Fruit fly (Drosophila melanogaster): Measurements from ENCODE around the gene Trpgamma.

Gene Trpgamma

dm6 chr2L:16676651-16677359 lies at the start of gene Trpgamma, which contains the start of gene her:
TSS of gene Trpgamma (minus strand) at chr2L:16676701.
TSS of gene her (plus strand) at chr2L:16677185.
- TF ChIP-seq CG12768 (GFP tag; optimal IDR thresholded peaks at IDR 0.05) (no peak), bab1 (GFP tag; optimal IDR thresholded peaks at IDR 0.05) (peak; percentile 70), ovo (GFP tag; optimal IDR thresholded peaks at IDR 0.05) (peak; percentile 15), tj (GFP tag; optimal IDR thresholded peaks at IDR 0.05) (peak; percentile 40), Clk (GFP tag; optimal IDR thresholded peaks at IDR 0.05) (no peak), toe (GFP tag; optimal IDR thresholded peaks at IDR 0.05) (no peak), CG33017 (tag; optimal IDR thresholded peaks at IDR 0.05) (no peak), CG7101 (tag; optimal IDR thresholded peaks at IDR 0.05) (peak; percentile 62), CG11617 (GFP tag; optimal IDR thresholded peaks at IDR 0.05) (no peak), CG14711 (tag; optimal IDR thresholded peaks at IDR 0.05) (peak; percentile 20), kay (GFP tag; ENCODE audit: borderline replicate concordance) (no peak), cic (GFP tag; optimal IDR thresholded peaks at IDR 0.05) (no peak), pad (GFP tag; optimal IDR thresholded peaks at IDR 0.05) (no peak), CG1620 (GFP tag; optimal IDR thresholded peaks at IDR 0.05) (peak; percentile 31), Mnt (GFP tag; optimal IDR thresholded peaks at IDR 0.05) (peak; percentile 26), CG5204 (GFP tag; optimal IDR thresholded peaks at IDR 0.05) (no peak), Hr96 (GFP tag; optimal IDR thresholded peaks at IDR 0.05) (peak; percentile 3), cnc (optimal IDR thresholded peaks at IDR 0.05) (no peak), Crg-1 (GFP tag; optimal IDR thresholded peaks at IDR 0.05) (peak; percentile 53), CG7045 (GFP tag; optimal IDR thresholded peaks at IDR 0.05) (no peak)

- TF ChIP-seq cnc (optimal IDR thresholded peaks at IDR 0.05), result no peak
- no peak for TF ChIP-seq Mnt (GFP tag; optimal IDR thresholded peaks at IDR 0.05)
- no peak for TF ChIP-seq CG7045 (GFP tag; optimal IDR thresholded peaks at IDR 0.05)
- no peak for TF ChIP-seq CG7101 (tag; optimal IDR thresholded peaks at IDR 0.05)
- TF ChIP-seq Crg-1 (GFP tag; optimal IDR thresholded peaks at IDR 0.05), result no peak
- peak; percentile 79 for TF ChIP-seq kay (GFP tag; ENCODE audit: borderline replicate concordance)
- no peak for TF ChIP-seq CG14711 (tag; optimal IDR thresholded peaks at IDR 0.05)
- no peak for TF ChIP-seq cic (GFP tag; optimal IDR thresholded peaks at IDR 0.05)
- no peak for TF ChIP-seq pad (GFP tag; optimal IDR thresholded peaks at IDR 0.05)
These were observed 46.1 kb upstream of the Trpgamma start for dm6 chr2L:16722596-16722995.

- TF ChIP-seq tj (GFP tag; optimal IDR thresholded peaks at IDR 0.05) (peak; percentile 81), cic (GFP tag; optimal IDR thresholded peaks at IDR 0.05) (peak; percentile 75), CG7101 (tag; optimal IDR thresholded peaks at IDR 0.05) (peak; percentile 93), CG7045 (GFP tag; optimal IDR thresholded peaks at IDR 0.05) (peak; percentile 97), bab1 (GFP tag; optimal IDR thresholded peaks at IDR 0.05) (peak; percentile 98), CG33017 (tag; optimal IDR thresholded peaks at IDR 0.05) (peak; percentile 94), CG11617 (GFP tag; optimal IDR thresholded peaks at IDR 0.05) (peak; percentile 96), cnc (optimal IDR thresholded peaks at IDR 0.05) (no peak), toe (GFP tag; optimal IDR thresholded peaks at IDR 0.05) (peak; percentile 95), kay (GFP tag; ENCODE audit: borderline replicate concordance) (peak; percentile 99), CG14711 (tag; optimal IDR thresholded peaks at IDR 0.05) (peak; percentile 95), Clk (GFP tag; optimal IDR thresholded peaks at IDR 0.05) (peak; percentile 86), pad (GFP tag; optimal IDR thresholded peaks at IDR 0.05) (peak; percentile 85), ovo (GFP tag; optimal IDR thresholded peaks at IDR 0.05) (peak; percentile 91), CG1620 (GFP tag; optimal IDR thresholded peaks at IDR 0.05) (peak; percentile 94), CG12768 (GFP tag; optimal IDR thresholded peaks at IDR 0.05) (peak; percentile 93), CG5204 (GFP tag; optimal IDR thresholded peaks at IDR 0.05) (peak; percentile 97), Crg-1 (GFP tag; optimal IDR thresholded peaks at IDR 0.05) (peak; percentile 84), Mnt (GFP tag; optimal IDR thresholded peaks at IDR 0.05) (peak; percentile 86), Hr96 (GFP tag; optimal IDR thresholded peaks at IDR 0.05) (peak; percentile 88)
These were observed 44.5 kb upstream of the Trpgamma start for dm6 chr2L:16720707-16721700.

- TF ChIP-seq Mnt (GFP tag; optimal IDR thresholded peaks at IDR 0.05) (peak; percentile 43), CG7045 (GFP tag; optimal IDR thresholded peaks at IDR 0.05) (no peak), kay (GFP tag; ENCODE audit: borderline replicate concordance) (peak; percentile 69), ovo (GFP tag; optimal IDR thresholded peaks at IDR 0.05) (peak; percentile 18), cic (GFP tag; optimal IDR thresholded peaks at IDR 0.05) (peak; percentile 73), Crg-1 (GFP tag; optimal IDR thresholded peaks at IDR 0.05) (peak; percentile 6), tj (GFP tag; optimal IDR thresholded peaks at IDR 0.05) (peak; percentile 52), CG14711 (tag; optimal IDR thresholded peaks at IDR 0.05) (peak; percentile 0), CG33017 (tag; optimal IDR thresholded peaks at IDR 0.05) (peak; percentile 27), CG7101 (tag; optimal IDR thresholded peaks at IDR 0.05) (peak; percentile 54), bab1 (GFP tag; optimal IDR thresholded peaks at IDR 0.05) (peak; percentile 69), CG1620 (GFP tag; optimal IDR thresholded peaks at IDR 0.05) (peak; percentile 47), Clk (GFP tag; optimal IDR thresholded peaks at IDR 0.05) (no peak), CG12768 (GFP tag; optimal IDR thresholded peaks at IDR 0.05) (no peak), toe (GFP tag; optimal IDR thresholded peaks at IDR 0.05) (no peak), Hr96 (GFP tag; optimal IDR thresholded peaks at IDR 0.05) (peak; percentile 25), cnc (optimal IDR thresholded peaks at IDR 0.05) (no peak), pad (GFP tag; optimal IDR thresholded peaks at IDR 0.05) (peak; percentile 86), CG5204 (GFP tag; optimal IDR thresholded peaks at IDR 0.05) (no peak), CG11617 (GFP tag; optimal IDR thresholded peaks at IDR 0.05) (peak; percentile 58)
These were observed 43.4 kb upstream of the Trpgamma start, which contains the start of gene Cyt-c-p for dm6 chr2L:16719643-16720515. TSS of gene Cyt-c-p (plus strand) at chr2L:16719932.
